Worm (Caenorhabditis elegans) whole organism, early embryonic: ENCODE measurements around the gene F40F9.3.

Experiments used
- ama-1 ChIP-seq: fragments of 150-350 bp; optimal IDR thresholded peaks from 2 replicates; lab custom pipeline; 2014
- ceh-36 ChIP-seq: sonication (generic microtip); optimal IDR thresholded peaks from 2 replicates; lab custom pipeline; 2016; ENCODE audit warnings: missing genetic modification characterization, inconsistent platforms, missing compliant biosample characterization

- TF ChIP-seq ama-1 (lab: Kevin White, UChicago) (no peak), ceh-36 (tag; lab: Kevin White, UChicago) (no peak)
These were observed 35.3 kb downstream of the F40F9.3 start, which contains the start of gene F58E6.4 for ce11 chrV:9750308-9750707.
